Fruit fly (Drosophila melanogaster) whole organism, adult: ENCODE data around the gene CG9578.
"Not testable (repeated sequence)": the region's sequence is repeated elsewhere in the genome, so short reads cannot be mapped to it uniquely, and the experiment has no call there.

Experiments used
- CG5204 ChIP-seq: fragments of 200-800 bp; sonication (Bioruptor generic); optimal IDR thresholded peaks from 2 replicates; lab custom pipeline; 2016; ENCODE audit warnings: missing biosample characterization, missing genetic modification characterization
- CG7045 ChIP-seq: fragments of 200-800 bp; sonication (Bioruptor generic); optimal IDR thresholded peaks from 2 replicates; lab custom pipeline; 2017; ENCODE audit warnings: missing biosample characterization, mild to moderate bottlenecking, missing genetic modification characterization
- CG7101 ChIP-seq: fragments of 200-800 bp; sonication (Bioruptor generic); optimal IDR thresholded peaks from 2 replicates; lab custom pipeline; 2018; ENCODE audit warnings: missing biosample characterization, mild to moderate bottlenecking, missing genetic modification characterization, moderate library complexity
- Clk ChIP-seq: fragments of 200-800 bp; sonication (Bioruptor generic); optimal IDR thresholded peaks from 2 replicates; lab custom pipeline; 2017; ENCODE audit warnings: missing biosample characterization, missing genetic modification characterization
- Crg-1 ChIP-seq: fragments of 200-800 bp; sonication (Bioruptor generic); optimal IDR thresholded peaks from 2 replicates; lab custom pipeline; 2016; ENCODE audit warnings: missing biosample characterization, missing genetic modification characterization
- Mnt ChIP-seq: fragments of 200-800 bp; sonication (Bioruptor generic); optimal IDR thresholded peaks from 2 replicates; lab custom pipeline; 2016; ENCODE audit warnings: missing biosample characterization, mild to moderate bottlenecking, missing genetic modification characterization
- cic ChIP-seq: fragments of 200-800 bp; sonication (Bioruptor generic); optimal IDR thresholded peaks from 2 replicates; lab custom pipeline; 2017; ENCODE audit warnings: missing biosample characterization, mild to moderate bottlenecking, missing genetic modification characterization, moderate library complexity
- kay ChIP-seq: fragments of 200-800 bp; sonication (Bioruptor generic); peaks from one replicate; lab custom pipeline; 2016; ENCODE audit warnings: missing biosample characterization, missing genetic modification characterization, borderline replicate concordance

dm6 chrX:20217159-20217558, 47.1 kb downstream of the CG9578 start, which contains the start of gene SdicC:
- TF ChIP-seq CG7045 (GFP tag; lab: Kevin White, UChicago); kay; Crg-1; CG7101 (tag; lab: Kevin White, UChicago); CG5204; Mnt (GFP tag; lab: Kevin White, UChicago); cic (GFP tag; lab: Kevin White, UChicago); Clk: not testable (repeated sequence)
